Fruit fly (Drosophila melanogaster): Measurements from ENCODE around the gene AOX3.

AOX3 gene

dm6 chr3R:15582526-15583155, 34.7 kb upstream of the AOX3 start:
- TF ChIP-seq ac (GFP tag; optimal IDR thresholded peaks at IDR 0.05), result peak; percentile 4
- no peak for TF ChIP-seq repo (GFP tag; optimal IDR thresholded peaks at IDR 0.05)
- TF ChIP-seq CG9727 (GFP tag; optimal IDR thresholded peaks at IDR 0.05), result no peak
- TF ChIP-seq gsb-n (tag; optimal IDR thresholded peaks at IDR 0.05), result peak; percentile 60
- no peak for TF ChIP-seq CG31441 (GFP tag; IDR thresholded peaks at IDR 0.05)
- TF ChIP-seq Asciz (GFP tag; optimal IDR thresholded peaks at IDR 0.05), result no peak
- no peak for TF ChIP-seq esg (GFP tag; conservative IDR thresholded peaks at IDR 0.05)
- no peak for TF ChIP-seq CG1792 (GFP tag; optimal IDR thresholded peaks at IDR 0.05)
- TF ChIP-seq Opbp (GFP tag; IDR thresholded peaks at IDR 0.05; ENCODE audit: partially characterized antibody), result no peak
- TF ChIP-seq MTF-1 (GFP tag; optimal IDR thresholded peaks at IDR 0.05; ENCODE audit: borderline replicate concordance), result no peak
- no peak for TF ChIP-seq CG13775 (GFP tag; optimal IDR thresholded peaks at IDR 0.05)
- TF ChIP-seq CG15479 (GFP tag; optimal IDR thresholded peaks at IDR 0.05), result no peak
- TF ChIP-seq PHDP (tag; optimal IDR thresholded peaks at IDR 0.05), result no peak
- TF ChIP-seq CG3726 (GFP tag; IDR thresholded peaks at IDR 0.05), result no peak
- TF ChIP-seq ham (GFP tag; IDR thresholded peaks at IDR 0.05), result no peak
- TF ChIP-seq grn (GFP tag; optimal IDR thresholded peaks at IDR 0.05), result peak; percentile 89
- TF ChIP-seq org-1 (GFP tag; optimal IDR thresholded peaks at IDR 0.05), result no peak
- no peak for TF ChIP-seq Myb (GFP tag; optimal IDR thresholded peaks at IDR 0.05)
- no peak for TF ChIP-seq Gsc (GFP tag; IDR thresholded peaks at IDR 0.05)
- no peak for TF ChIP-seq Hsf (GFP tag; optimal IDR thresholded peaks at IDR 0.05)
- TF ChIP-seq az2 (GFP tag; optimal IDR thresholded peaks at IDR 0.05), result no peak
- no peak for TF ChIP-seq CG11696 (GFP tag; IDR thresholded peaks at IDR 0.05)
- no peak for TF ChIP-seq exex (tag; optimal IDR thresholded peaks at IDR 0.05)
- TF ChIP-seq cato (GFP tag; optimal IDR thresholded peaks at IDR 0.05; ENCODE audit: borderline replicate concordance), result no peak
- no peak for TF ChIP-seq CG7372 (GFP tag; IDR thresholded peaks at IDR 0.05)
- TF ChIP-seq Vsx1 (GFP tag; optimal IDR thresholded peaks at IDR 0.05), result peak; percentile 37
- TF ChIP-seq Blimp-1 (GFP tag; optimal IDR thresholded peaks at IDR 0.05), result no peak
- TF ChIP-seq yki (optimal IDR thresholded peaks at IDR 0.05), result no peak
- no peak for TF ChIP-seq slbo (GFP tag; IDR thresholded peaks at IDR 0.05)
- no peak for TF ChIP-seq CkIIα-i1 (GFP tag; IDR thresholded peaks at IDR 0.05)
- no peak for TF ChIP-seq CG15696 (tag; optimal IDR thresholded peaks at IDR 0.05)
- peak; percentile 88 for TF ChIP-seq Awh (GFP tag; IDR thresholded peaks at IDR 0.05)
- TF ChIP-seq Six4 (GFP tag; optimal IDR thresholded peaks at IDR 0.05), result no peak
- TF ChIP-seq CG6654 (GFP tag; optimal IDR thresholded peaks at IDR 0.05), result no peak
- TF ChIP-seq Ravus (GFP tag; IDR thresholded peaks at IDR 0.05), result no peak
- no peak for TF ChIP-seq Sox100B (GFP tag; optimal IDR thresholded peaks at IDR 0.05)
- TF ChIP-seq HLH54F (GFP tag; optimal IDR thresholded peaks at IDR 0.05), result no peak
- no peak for TF ChIP-seq tll (GFP tag; optimal IDR thresholded peaks at IDR 0.05)
- TF ChIP-seq unc-4 (GFP tag; IDR thresholded peaks at IDR 0.05; ENCODE audit: partially characterized antibody), result no peak
- no peak for TF ChIP-seq Poxn (GFP tag; IDR thresholded peaks at IDR 0.05)
- no peak for TF ChIP-seq Mad (GFP tag; optimal IDR thresholded peaks at IDR 0.05)
- no peak for TF ChIP-seq h (optimal IDR thresholded peaks at IDR 0.05)
- TF ChIP-seq CG10462 (GFP tag; optimal IDR thresholded peaks at IDR 0.05), result no peak
- no peak for TF ChIP-seq sr (GFP tag; IDR thresholded peaks at IDR 0.05)
- TF ChIP-seq HLH3B (GFP tag; IDR thresholded peaks at IDR 0.05), result no peak
- TF ChIP-seq CG3407 (GFP tag; optimal IDR thresholded peaks at IDR 0.05), result no peak
- TF ChIP-seq CG7745 (tag; optimal IDR thresholded peaks at IDR 0.05), result peak; percentile 93
- no peak for TF ChIP-seq CG10209 (GFP tag; optimal IDR thresholded peaks at IDR 0.05)
- no peak for TF ChIP-seq Doc3 (GFP tag; IDR thresholded peaks at IDR 0.05; ENCODE audit: partially characterized antibody)
- TF ChIP-seq bowl (GFP tag; IDR thresholded peaks at IDR 0.05), result no peak
- TF ChIP-seq chn (GFP tag; optimal IDR thresholded peaks at IDR 0.05), result no peak
- TF ChIP-seq pum (GFP tag; optimal IDR thresholded peaks at IDR 0.05), result no peak
